Worm (Caenorhabditis elegans): ENCODE measurements around the gene glc-3.

DNA sequence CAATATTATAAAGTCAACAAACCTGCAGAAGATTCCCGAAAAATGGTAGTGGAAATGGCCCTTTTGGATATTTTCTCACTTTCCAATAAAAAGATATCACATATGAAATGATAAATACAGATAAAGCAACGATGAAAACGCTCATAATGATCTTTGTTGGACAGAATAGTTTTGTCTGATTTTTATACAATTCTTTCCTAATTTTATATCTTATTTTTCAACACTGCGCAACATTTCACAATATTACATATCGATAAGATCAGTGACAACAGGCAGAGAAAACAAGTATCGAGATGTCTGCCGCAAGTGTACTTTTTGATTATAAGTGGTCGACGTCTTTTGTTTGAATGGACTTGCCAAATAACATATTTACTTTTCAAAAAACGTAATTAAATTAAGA is 30.4 kb downstream of the glc-3 start, which contains the start of gene cyp-14A5:
- no peak for TF ChIP-seq W03F9.2 (tag; optimal IDR thresholded peaks at IDR 0.05)
- no peak for TF ChIP-seq him-1 (tag; optimal IDR thresholded peaks at IDR 0.05)

All from whole organism, L4/young adult.